Worm (Caenorhabditis elegans) whole organism, young adult: ENCODE measurements around the gene fbxc-54.

Experiments used
- B0261.1 ChIP-seq: sonication (generic microtip); optimal IDR thresholded peaks from 2 replicates; lab custom pipeline; 2016; ENCODE audit warnings: mild to moderate bottlenecking, missing genetic modification characterization, moderate library complexity, missing compliant biosample characterization
- B0336.3 ChIP-seq: fragments of 200-800 bp; sonication (Bioruptor generic); IDR thresholded peaks from 2 replicates; pipeline ENCODE4 v1.3.6; 2022; ENCODE audit warnings: missing genetic modification characterization, missing compliant biosample characterization
- C17E4.6 ChIP-seq: fragments of 200-800 bp; sonication (Bioruptor generic); IDR thresholded peaks from 2 replicates; pipeline ENCODE4 v1.3.6; 2022; ENCODE audit warnings: missing genetic modification reagents, missing genetic modification characterization, missing compliant biosample characterization
- F10E7.11 ChIP-seq: sonication (generic microtip); optimal IDR thresholded peaks from 2 replicates; lab custom pipeline; 2017; ENCODE audit warnings: mild to moderate bottlenecking, missing genetic modification characterization, moderate library complexity, missing compliant biosample characterization
- F55B11.4 ChIP-seq: sonication (generic microtip); optimal IDR thresholded peaks from 2 replicates; lab custom pipeline; 2016; ENCODE audit warnings: missing compliant biosample characterization, missing genetic modification characterization, borderline replicate concordance; ENCODE audit not compliant: insufficient read depth
- F57A8.1 ChIP-seq: fragments of 200-800 bp; sonication (Bioruptor generic); optimal IDR thresholded peaks from 2 replicates; lab custom pipeline; 2018; ENCODE audit warnings: mild to moderate bottlenecking, missing genetic modification characterization, moderate library complexity, missing compliant biosample characterization
- T07F8.4 ChIP-seq: sonication (generic microtip); optimal IDR thresholded peaks from 2 replicates; lab custom pipeline; 2016; ENCODE audit warnings: mild to moderate bottlenecking, missing genetic modification characterization, moderate library complexity, missing compliant biosample characterization
- Y67H2A.10 ChIP-seq: fragments of 200-800 bp; sonication (Bioruptor generic); conservative IDR thresholded peaks from 2 replicates; pipeline ENCODE4 v1.3.6; 2022; ENCODE audit warnings: missing genetic modification reagents, missing genetic modification characterization, missing compliant biosample characterization
- athp-1 ChIP-seq: sonication (generic microtip); optimal IDR thresholded peaks from 2 replicates; lab custom pipeline; 2017; ENCODE audit warnings: mild to moderate bottlenecking, missing genetic modification characterization, missing compliant biosample characterization
- attf-5 ChIP-seq: fragments of 200-800 bp; sonication (Bioruptor generic); optimal IDR thresholded peaks from 2 replicates; lab custom pipeline; 2018; ENCODE audit warnings: mild to moderate bottlenecking, missing genetic modification characterization, missing compliant biosample characterization
- cebp-2 ChIP-seq: fragments of 200-800 bp; sonication (Bioruptor generic); IDR thresholded peaks from 2 replicates; pipeline ENCODE4 v1.3.6; 2022; ENCODE audit warnings: missing genetic modification characterization, missing compliant biosample characterization
- ceh-100 ChIP-seq: fragments of 200-800 bp; sonication (Bioruptor generic); IDR thresholded peaks from 2 replicates; pipeline ENCODE4 v1.3.6; 2022; ENCODE audit warnings: missing genetic modification reagents, missing genetic modification characterization, missing compliant biosample characterization
- ceh-27 ChIP-seq: fragments of 200-800 bp; sonication (Bioruptor generic); optimal IDR thresholded peaks from 2 replicates; lab custom pipeline; 2018; ENCODE audit warnings: mild to moderate bottlenecking, missing genetic modification characterization, moderate library complexity, missing compliant biosample characterization
- ceh-79 ChIP-seq: sonication (generic microtip); optimal IDR thresholded peaks from 2 replicates; lab custom pipeline; 2017; ENCODE audit warnings: mild to moderate bottlenecking, missing genetic modification characterization, missing compliant biosample characterization
- chd-7 ChIP-seq: sonication (generic microtip); optimal IDR thresholded peaks from 2 replicates; lab custom pipeline; 2016; ENCODE audit warnings: mild to moderate bottlenecking, missing genetic modification characterization, moderate library complexity, missing compliant biosample characterization
- egl-44 ChIP-seq: fragments of 200-800 bp; sonication (Bioruptor generic); IDR thresholded peaks from 2 replicates; pipeline ENCODE4 v1.3.6; 2022; ENCODE audit warnings: missing genetic modification reagents, missing genetic modification characterization, missing compliant biosample characterization
- lag-1 ChIP-seq: fragments of 200-800 bp; sonication (Bioruptor generic); IDR thresholded peaks from 2 replicates; pipeline ENCODE4 v1.3.6; 2022; ENCODE audit warnings: missing genetic modification reagents, missing genetic modification characterization, missing compliant biosample characterization
- lin-26 ChIP-seq: fragments of 200-800 bp; sonication (Bioruptor generic); IDR thresholded peaks from 2 replicates; pipeline ENCODE4 v1.3.6; 2022; ENCODE audit warnings: missing genetic modification reagents, missing genetic modification characterization, missing compliant biosample characterization
- lin-54 ChIP-seq: fragments of 200-800 bp; sonication (Bioruptor generic); optimal IDR thresholded peaks from 2 replicates; lab custom pipeline; 2018; ENCODE audit warnings: mild to moderate bottlenecking, missing genetic modification characterization, missing compliant biosample characterization
- madf-6 ChIP-seq: fragments of 200-800 bp; sonication (Bioruptor generic); IDR thresholded peaks from 2 replicates; pipeline ENCODE4 v1.3.6; 2022; ENCODE audit warnings: missing genetic modification reagents, missing genetic modification characterization, missing compliant biosample characterization
- mel-28 ChIP-seq: sonication (generic microtip); optimal IDR thresholded peaks from 2 replicates; lab custom pipeline; 2016; ENCODE audit warnings: borderline replicate concordance, mild to moderate bottlenecking, missing genetic modification characterization, missing compliant biosample characterization
- mxl-1 ChIP-seq: sonication (generic microtip); optimal IDR thresholded peaks from 2 replicates; lab custom pipeline; 2016; ENCODE audit warnings: missing genetic modification characterization, missing compliant biosample characterization
- nhr-27 ChIP-seq: fragments of 200-800 bp; sonication (Bioruptor generic); optimal IDR thresholded peaks from 2 replicates; lab custom pipeline; 2018; ENCODE audit warnings: mild to moderate bottlenecking, missing genetic modification characterization, moderate library complexity, missing compliant biosample characterization
- nhr-80 ChIP-seq: sonication (generic microtip); optimal IDR thresholded peaks from 2 replicates; lab custom pipeline; 2016; ENCODE audit warnings: missing genetic modification characterization, missing compliant biosample characterization
- nhr-90 ChIP-seq: sonication (generic microtip); optimal IDR thresholded peaks from 2 replicates; lab custom pipeline; 2016; ENCODE audit warnings: missing genotype, mild to moderate bottlenecking, missing genetic modification characterization, missing compliant biosample characterization
- snpc-1.1 ChIP-seq: sonication (generic microtip); optimal IDR thresholded peaks from 2 replicates; lab custom pipeline; 2017; ENCODE audit warnings: missing genetic modification characterization, mild to moderate bottlenecking, missing compliant biosample characterization, antibody characterized with exemption, moderate library complexity, missing genotype, missing genetic modification reagents; ENCODE audit not compliant: insufficient read depth
- tbx-9 ChIP-seq: sonication (generic microtip); optimal IDR thresholded peaks from 2 replicates; lab custom pipeline; 2016; ENCODE audit warnings: borderline replicate concordance, missing genetic modification characterization, inconsistent platforms, missing compliant biosample characterization
- ztf-22 ChIP-seq: fragments of 200-800 bp; sonication (Bioruptor generic); optimal IDR thresholded peaks from 2 replicates; lab custom pipeline; 2018; ENCODE audit warnings: mild to moderate bottlenecking, missing genetic modification characterization, moderate library complexity, missing compliant biosample characterization
- ztf-26 ChIP-seq: sonication (generic microtip); optimal IDR thresholded peaks from 2 replicates; lab custom pipeline; 2017; ENCODE audit warnings: missing genetic modification characterization, missing compliant biosample characterization

The fbxc-54 gene

DNA sequence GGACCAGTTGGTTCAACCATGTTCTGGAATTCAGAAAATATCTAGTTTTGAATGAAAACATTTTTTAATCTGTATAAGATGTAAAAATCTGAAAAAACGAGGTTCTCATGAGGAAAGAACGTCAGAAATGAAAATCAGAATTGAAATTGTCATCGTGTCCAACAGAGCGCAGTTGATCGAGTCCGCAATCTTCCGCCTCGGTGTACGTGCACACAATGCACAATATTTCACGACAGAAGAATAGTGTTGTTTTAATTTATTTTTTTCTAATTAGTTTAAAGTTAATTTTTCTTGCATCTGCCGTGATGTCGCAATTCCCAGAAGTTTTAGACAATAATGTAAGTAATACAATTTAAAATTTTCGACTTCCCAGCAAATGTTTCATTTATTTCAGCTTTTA is 12.1 kb downstream of the fbxc-54 start, which contains the start of gene nfyc-1 (continued):
- TF ChIP-seq F57A8.1 (GFP tag; lab: Kevin White, UChicago) (no peak), ceh-27 (GFP tag; lab: Kevin White, UChicago) (peak; percentile 7), snpc-1.1 (no peak)
- TF ChIP-seq, all 124 proteins: peak for 14

DNA sequence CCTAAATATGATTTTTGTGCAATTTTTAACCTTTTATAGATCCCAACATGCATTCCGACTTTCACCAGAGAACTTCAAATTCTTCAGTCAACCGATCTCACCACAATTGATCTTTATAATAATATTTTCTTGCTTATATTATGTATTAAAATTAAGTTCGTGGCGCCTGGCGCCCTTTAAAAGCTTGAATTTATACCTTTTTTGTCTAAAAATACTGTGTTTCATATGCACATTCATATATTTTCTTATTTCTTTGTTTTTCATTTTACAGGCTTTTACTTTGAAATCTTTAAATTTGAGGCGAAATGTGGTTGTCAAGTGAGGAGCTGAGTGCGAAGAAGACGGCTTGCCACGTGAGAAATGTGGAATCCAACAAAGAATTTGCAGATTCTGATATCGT is 13.2 kb downstream of the fbxc-54 start, which contains the start of gene rpoa-49:
Gene rpoa-49, plus strand, starts transcription at position 301 of the 400 bp plus-strand sequence.
- TF ChIP-seq B0261.1 (tag; lab: Kevin White, UChicago) (no peak), ceh-100 (GFP tag; lab: Robert Waterston, UW) (no peak), lin-26 (GFP tag; lab: Robert Waterston, UW) (no peak), cebp-2 (GFP tag; lab: Robert Waterston, UW) (no peak), C17E4.6 (no peak), Y67H2A.10 (GFP tag; lab: Robert Waterston, UW) (no peak), nhr-90 (tag; lab: Kevin White, UChicago) (no peak), mel-28 (no peak), nhr-27 (tag; lab: Kevin White, UChicago) (no peak), ceh-27 (GFP tag; lab: Kevin White, UChicago) (no peak), T07F8.4 (tag; lab: Kevin White, UChicago) (no peak), tbx-9 (tag; lab: Kevin White, UChicago) (no peak), lag-1 (GFP tag; lab: Robert Waterston, UW) (no peak)

DNA sequence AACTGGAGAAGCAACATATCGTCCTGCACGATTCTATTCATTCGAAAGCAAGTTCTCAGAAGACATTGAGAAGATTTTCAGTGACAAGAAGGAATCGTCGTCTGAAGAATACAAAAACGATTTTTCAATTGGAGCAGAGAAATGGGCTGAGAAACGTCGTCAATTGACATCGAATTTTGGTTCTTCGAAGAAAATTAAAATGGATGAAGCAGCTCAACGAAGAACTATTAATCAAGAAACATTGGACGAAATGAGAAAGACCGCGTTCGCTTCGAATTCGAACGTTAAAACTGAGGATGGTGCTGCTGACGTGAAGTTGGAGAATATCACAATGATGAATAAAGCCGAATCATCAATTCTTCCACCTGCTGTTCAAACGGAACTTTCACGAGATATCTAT is 14.6 kb downstream of the fbxc-54 start, which contains the start of gene rpt-4:
Gene rpt-4, minus strand, starts transcription at position 101 of the 400 bp plus-strand sequence.
- TF ChIP-seq ztf-26 (tag; lab: Kevin White, UChicago) (no peak), chd-7 (tag; lab: Kevin White, UChicago) (no peak), B0336.3 (GFP tag; lab: Robert Waterston, UW) (no peak), F55B11.4 (tag; lab: Kevin White, UChicago) (no peak), ztf-22 (GFP tag; lab: Kevin White, UChicago) (no peak), F10E7.11 (no peak), athp-1 (tag; lab: Kevin White, UChicago) (no peak), T07F8.4 (tag; lab: Kevin White, UChicago) (no peak)

DNA sequence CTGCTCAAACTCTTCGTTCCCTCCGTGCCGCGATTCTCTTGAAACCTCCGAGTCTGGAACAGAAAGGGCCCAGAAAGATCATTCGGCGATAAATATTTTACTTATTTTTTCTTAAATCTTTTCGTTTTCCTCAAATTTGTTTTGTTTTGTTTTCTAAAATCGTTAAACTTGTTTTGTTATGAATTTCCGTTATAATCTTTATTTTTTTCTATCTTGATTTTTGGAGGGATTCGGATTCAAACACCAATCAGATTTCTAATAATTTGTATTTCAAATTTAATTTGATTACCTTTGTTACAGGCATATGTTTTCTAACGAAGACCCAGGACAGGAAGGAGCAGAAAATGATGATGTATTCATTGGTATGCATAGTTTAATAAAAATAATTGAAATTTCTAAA is 15.8 kb downstream of the fbxc-54 start, which contains the start of gene C23H3.5:
Gene C23H3.5, plus strand, starts transcription at position 301 of the 400 bp plus-strand sequence.
- TF ChIP-seq ceh-79 (tag; lab: Kevin White, UChicago) (no peak), mxl-1 (no peak)

DNA sequence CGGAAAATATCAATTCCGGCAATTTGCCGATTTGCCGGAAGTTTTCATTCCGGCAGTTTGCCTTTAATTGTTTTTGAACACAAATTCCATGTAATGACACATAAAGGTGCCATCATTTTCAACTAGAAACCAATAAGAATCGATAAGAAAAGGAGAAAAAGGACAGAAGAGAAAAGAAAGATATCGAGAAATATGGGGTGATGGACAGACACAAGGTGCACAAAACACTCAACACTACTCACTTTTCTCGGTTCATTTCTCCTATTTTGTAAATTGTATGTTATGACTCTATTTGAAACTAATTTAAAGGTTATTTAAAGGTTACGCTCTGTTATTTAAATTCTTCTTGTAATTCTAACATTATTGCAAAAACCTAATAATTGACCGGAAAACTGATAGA is 19.3 kb downstream of the fbxc-54 start:
- TF ChIP-seq egl-44 = no peak
- TF ChIP-seq attf-5 (GFP tag; lab: Kevin White, UChicago) = peak; percentile 32
- TF ChIP-seq nhr-80 = peak; percentile 35

DNA sequence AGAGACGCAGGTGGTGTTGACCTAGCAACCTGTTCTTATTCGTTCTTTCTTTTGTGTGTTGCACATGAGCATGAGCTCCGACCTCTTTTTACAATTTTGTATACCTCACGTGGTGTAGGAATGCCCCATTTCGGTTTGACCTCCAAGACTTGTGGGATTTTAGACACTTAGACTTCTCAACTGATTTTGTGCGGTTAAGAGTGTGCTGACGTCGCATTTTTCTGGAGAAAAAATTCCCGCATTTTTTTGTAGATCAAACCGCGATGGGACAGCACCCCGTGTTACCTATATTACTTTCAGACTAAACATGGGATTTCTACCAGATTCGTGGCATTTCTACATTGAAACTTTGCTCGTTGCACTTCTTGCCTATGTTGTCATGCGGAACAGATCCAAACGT is 19.8 kb downstream of the fbxc-54 start, which contains the start of gene sptl-1:
Gene sptl-1, plus strand, starts transcription at position 301 of the 400 bp plus-strand sequence.
- TF ChIP-seq madf-6 (GFP tag; lab: Robert Waterston, UW) (0 out of 2 replicates have a peak, but pooled peaks have one; percentile 23), lin-54 (GFP tag; lab: Kevin White, UChicago) (no peak)
